Fruit fly (Drosophila melanogaster) whole organism, embryonic: ENCODE results near the gene enc.

ENCODE experiments used
- Asciz ChIP-seq: fragments of 200-800 bp; sonication (Bioruptor generic); optimal IDR thresholded peaks from 2 replicates; lab custom pipeline; 2017; ENCODE audit warnings: missing biosample characterization, mild to moderate bottlenecking, missing genetic modification characterization, missing genetic modification reagents
- B-H2 ChIP-seq: fragments of 200-800 bp; sonication (Bioruptor generic); optimal IDR thresholded peaks from 2 replicates; lab custom pipeline; 2018; ENCODE audit warnings: missing biosample characterization, mild to moderate bottlenecking, missing genetic modification characterization
- BEAF-32 ChIP-seq: fragments of 200-800 bp; sonication (Bioruptor generic); optimal IDR thresholded peaks from 3 replicates; lab custom pipeline; 2017; ENCODE audit warnings: missing biosample characterization, missing genetic modification characterization, mild to moderate bottlenecking, moderate library complexity, missing genetic modification reagents
- Bgb ChIP-seq: fragments of 200-800 bp; sonication (Bioruptor generic); IDR thresholded peaks from 2 replicates; pipeline ENCODE4 v1.3.6; 2022; ENCODE audit warnings: missing biosample characterization, missing genetic modification characterization; ENCODE audit not compliant: partially characterized antibody
- CG10274 ChIP-seq: fragments of 200-800 bp; sonication (Bioruptor generic); optimal IDR thresholded peaks from 3 replicates; lab custom pipeline; 2017; ENCODE audit warnings: missing biosample characterization, mild to moderate bottlenecking, missing genetic modification characterization
- CG10565 ChIP-seq: fragments of 200-800 bp; sonication (Bioruptor generic); optimal IDR thresholded peaks from 3 replicates; lab custom pipeline; 2016; ENCODE audit warnings: missing biosample characterization, mild to moderate bottlenecking, missing genetic modification characterization
- CG10959 ChIP-seq: fragments of 200-800 bp; sonication (Bioruptor generic); IDR thresholded peaks from 2 replicates; pipeline ENCODE4 v1.3.6; 2022; ENCODE audit warnings: missing biosample characterization, missing genetic modification characterization
- CG11085 ChIP-seq: fragments of 200-800 bp; sonication (Bioruptor generic); IDR thresholded peaks from 2 replicates; pipeline ENCODE4 v1.3.6; 2022; ENCODE audit warnings: missing biosample characterization, missing genetic modification characterization
- CG12391 ChIP-seq: fragments of 200-800 bp; sonication (Bioruptor generic); optimal IDR thresholded peaks from 3 replicates; lab custom pipeline; 2018; ENCODE audit warnings: missing biosample characterization, mild to moderate bottlenecking, missing genetic modification characterization, moderate library complexity
- CG12769 ChIP-seq: fragments of 200-800 bp; sonication (Bioruptor generic); optimal IDR thresholded peaks from 2 replicates; lab custom pipeline; 2019; ENCODE audit warnings: missing biosample characterization, mild to moderate bottlenecking, missing genetic modification characterization, moderate library complexity
- CG13424 ChIP-seq: fragments of 200-800 bp; sonication (Bioruptor generic); optimal IDR thresholded peaks from 2 replicates; lab custom pipeline; 2019; ENCODE audit warnings: missing biosample characterization, mild to moderate bottlenecking, missing genetic modification characterization, moderate library complexity
- CG14050 ChIP-seq: fragments of 200-800 bp; sonication (Bioruptor generic); IDR thresholded peaks from 3 replicates; pipeline ENCODE4 v1.3.6; 2022; ENCODE audit warnings: missing biosample characterization, missing genetic modification characterization
- CG15601 ChIP-seq: fragments of 200-800 bp; sonication (Bioruptor generic); optimal IDR thresholded peaks from 3 replicates; lab custom pipeline; 2019; ENCODE audit warnings: missing biosample characterization, mild to moderate bottlenecking, missing genetic modification characterization, moderate library complexity
- CG17186 ChIP-seq: fragments of 200-800 bp; sonication (Bioruptor generic); optimal IDR thresholded peaks from 3 replicates; lab custom pipeline; 2017; ENCODE audit warnings: missing biosample characterization, missing genetic modification reagents, missing genetic modification characterization
- CG18619 ChIP-seq: fragments of 200-800 bp; sonication (Bioruptor generic); optimal IDR thresholded peaks from 3 replicates; lab custom pipeline; 2017; ENCODE audit warnings: missing biosample characterization, mild to moderate bottlenecking, missing genetic modification characterization
- CG2712 ChIP-seq: fragments of 200-800 bp; optimal IDR thresholded peaks from 3 replicates; lab custom pipeline; 2019; ENCODE audit warnings: missing biosample characterization, mild to moderate bottlenecking, missing genetic modification characterization, moderate library complexity
- CG2889 ChIP-seq: fragments of 200-800 bp; sonication (Bioruptor generic); IDR thresholded peaks from 3 replicates; pipeline ENCODE4 v1.3.6; 2022; ENCODE audit warnings: missing biosample characterization, missing genetic modification characterization
- CG30020 ChIP-seq: fragments of 200-800 bp; optimal IDR thresholded peaks from 2 replicates; lab custom pipeline; 2019; ENCODE audit warnings: missing biosample characterization, mild to moderate bottlenecking, missing genetic modification characterization, moderate library complexity
- CG31388 ChIP-seq: fragments of 200-800 bp; sonication (Bioruptor generic); optimal IDR thresholded peaks from 2 replicates; lab custom pipeline; 2016; ENCODE audit warnings: missing biosample characterization, missing genetic modification characterization
- CG33213 ChIP-seq: fragments of 200-800 bp; sonication (Bioruptor generic); optimal IDR thresholded peaks from 3 replicates; lab custom pipeline; 2016; ENCODE audit warnings: missing biosample characterization, missing genetic modification characterization
- CG4404 ChIP-seq: fragments of 200-800 bp; sonication (Bioruptor generic); IDR thresholded peaks from 2 replicates; pipeline ENCODE4 v1.3.6; 2022; ENCODE audit warnings: missing biosample characterization, missing genetic modification characterization
- CG6654 ChIP-seq: fragments of 200-800 bp; sonication (Bioruptor generic); optimal IDR thresholded peaks from 2 replicates; lab custom pipeline; 2017; ENCODE audit warnings: missing biosample characterization, mild to moderate bottlenecking, missing genetic modification characterization
- CG7357 ChIP-seq: fragments of 200-800 bp; sonication (Bioruptor generic); IDR thresholded peaks from 3 replicates; pipeline ENCODE4 v1.3.6; 2022; ENCODE audit warnings: missing biosample characterization, missing genetic modification characterization
- CG8478 ChIP-seq: fragments of >200 bp; optimal IDR thresholded peaks from 2 replicates; lab custom pipeline; 2018
- CG8765 ChIP-seq: fragments of 200-800 bp; sonication (Bioruptor generic); IDR thresholded peaks from 2 replicates; pipeline ENCODE4 v1.3.6; 2022; ENCODE audit warnings: missing biosample characterization, missing genetic modification characterization
- Dbx ChIP-seq: fragments of 200-800 bp; sonication (Bioruptor generic); IDR thresholded peaks from 3 replicates; pipeline ENCODE4 v1.3.6; 2022; ENCODE audit warnings: missing biosample characterization, missing genetic modification characterization
- Dip3 ChIP-seq: fragments of 200-800 bp; sonication (Bioruptor generic); optimal IDR thresholded peaks from 3 replicates; lab custom pipeline; 2016; ENCODE audit warnings: missing biosample characterization, missing genetic modification characterization
- Doc2 ChIP-seq: fragments of 200-800 bp; sonication (Bioruptor generic); IDR thresholded peaks from 2 replicates; pipeline ENCODE4 v1.3.6; 2022; ENCODE audit warnings: missing biosample characterization, missing genetic modification characterization
- H15 ChIP-seq: fragments of 200-800 bp; sonication (Bioruptor generic); IDR thresholded peaks from 3 replicates; pipeline ENCODE4 v1.3.6; 2022; ENCODE audit warnings: missing biosample characterization, missing genetic modification characterization
- HLHmδ ChIP-seq: fragments of 200-800 bp; sonication (Bioruptor generic); optimal IDR thresholded peaks from 2 replicates; lab custom pipeline; 2018; ENCODE audit warnings: missing biosample characterization, mild to moderate bottlenecking, missing genetic modification characterization, moderate library complexity
- Hsf ChIP-seq: fragments of 200-800 bp; sonication (Bioruptor generic); optimal IDR thresholded peaks from 3 replicates; lab custom pipeline; 2016; ENCODE audit warnings: missing biosample characterization, missing genetic modification characterization
- Mrtf ChIP-seq: fragments of 200-800 bp; sonication (Bioruptor generic); IDR thresholded peaks from 3 replicates; pipeline ENCODE4 v1.3.6; 2022; ENCODE audit warnings: missing biosample characterization, missing genetic modification characterization
- Side ChIP-seq: fragments of 200-800 bp; sonication (Bioruptor generic); optimal IDR thresholded peaks from 2 replicates; lab custom pipeline; 2016; ENCODE audit warnings: missing biosample characterization, missing genetic modification characterization
- Stat92E ChIP-seq, 3 experiments: fragments of >200 bp in 2 of 3; fragments of 200-800 bp in 1 of 3; sonication (Bioruptor generic) in 1 of 3; optimal IDR thresholded peaks; 2 replicates each; lab custom pipeline; 2017 to 2019; ENCODE audit warnings: missing biosample characterization in 3 of 3, missing genetic modification characterization in 3 of 3, mild to moderate bottlenecking in 1 of 3, moderate library complexity in 1 of 3
- Usf ChIP-seq: fragments of 200-800 bp; sonication (Bioruptor generic); optimal IDR thresholded peaks from 2 replicates; lab custom pipeline; 2017; ENCODE audit warnings: missing genotype, missing biosample characterization, missing genetic modification characterization
- ash1 ChIP-seq: fragments of 200-800 bp; sonication (Bioruptor generic); optimal IDR thresholded peaks from 2 replicates; lab custom pipeline; 2018; ENCODE audit warnings: missing biosample characterization, mild to moderate bottlenecking, missing genetic modification characterization
- ato ChIP-seq: fragments of 200-800 bp; sonication (Bioruptor generic); IDR thresholded peaks from 2 replicates; pipeline ENCODE4 v1.3.6; 2022; ENCODE audit warnings: missing biosample characterization, missing genetic modification characterization; ENCODE audit not compliant: partially characterized antibody
- cas ChIP-seq: fragments of 200-800 bp; sonication (Bioruptor generic); IDR thresholded peaks from 2 replicates; pipeline ENCODE4 v1.3.6; 2022; ENCODE audit warnings: missing biosample characterization, missing genetic modification characterization
- corto ChIP-seq: fragments of 200-800 bp; sonication (Bioruptor generic); optimal IDR thresholded peaks from 2 replicates; lab custom pipeline; 2016; ENCODE audit warnings: missing biosample characterization, mild to moderate bottlenecking, missing genetic modification characterization, moderate library complexity
- emc ChIP-seq: fragments of 200-800 bp; sonication (Bioruptor generic); optimal IDR thresholded peaks from 2 replicates; lab custom pipeline; 2016; ENCODE audit warnings: missing biosample characterization, missing genetic modification characterization
- en ChIP-seq: fragments of 200-800 bp; sonication (Bioruptor generic); optimal IDR thresholded peaks from 2 replicates; lab custom pipeline; 2016; ENCODE audit warnings: missing biosample characterization, missing genetic modification characterization
- fru ChIP-seq: fragments of >200 bp; optimal IDR thresholded peaks from 2 replicates; lab custom pipeline; 2017
- ham ChIP-seq: fragments of 200-800 bp; sonication (Bioruptor generic); IDR thresholded peaks from 2 replicates; pipeline ENCODE4 v1.3.6; 2022; ENCODE audit warnings: missing biosample characterization, missing genetic modification characterization
- jing ChIP-seq: fragments of 200-800 bp; sonication (Bioruptor generic); optimal IDR thresholded peaks from 2 replicates; lab custom pipeline; 2018; ENCODE audit warnings: missing biosample characterization, mild to moderate bottlenecking, missing genetic modification characterization
- nerfin-1 ChIP-seq: fragments of 200-800 bp; sonication (Bioruptor generic); optimal IDR thresholded peaks from 3 replicates; lab custom pipeline; 2019; ENCODE audit warnings: missing biosample characterization, mild to moderate bottlenecking, missing genetic modification characterization, moderate library complexity
- nom ChIP-seq: fragments of 200-800 bp; sonication (Bioruptor generic); optimal IDR thresholded peaks from 2 replicates; lab custom pipeline; 2017; ENCODE audit warnings: missing biosample characterization, missing genetic modification characterization, mild to moderate bottlenecking, moderate library complexity, missing genetic modification reagents
- otp ChIP-seq: fragments of 200-800 bp; sonication (Bioruptor generic); IDR thresholded peaks from 3 replicates; pipeline ENCODE4, ENCODE4 v1.3.6; 2022; ENCODE audit warnings: missing biosample characterization, missing genetic modification characterization
- pfk ChIP-seq: fragments of 200-800 bp; sonication (Bioruptor generic); optimal IDR thresholded peaks from 2 replicates; lab custom pipeline; 2018; ENCODE audit warnings: missing biosample characterization, mild to moderate bottlenecking, missing genetic modification characterization, moderate library complexity
- ranshi ChIP-seq: fragments of 200-800 bp; sonication (Bioruptor generic); IDR thresholded peaks from 2 replicates; pipeline ENCODE4 v1.3.6; 2022; ENCODE audit warnings: missing biosample characterization, missing genetic modification characterization
- rib ChIP-seq: fragments of 200-800 bp; sonication (Bioruptor generic); IDR thresholded peaks from 2 replicates; pipeline ENCODE4 v1.3.6; 2022; ENCODE audit warnings: missing biosample characterization, missing genetic modification characterization
- sens ChIP-seq: fragments of 200-800 bp; sonication (Bioruptor generic); peaks from one replicate; lab custom pipeline; 2016; ENCODE audit warnings: missing biosample characterization, missing genetic modification characterization
- ssp ChIP-seq: fragments of 200-800 bp; sonication (Bioruptor generic); IDR thresholded peaks from 2 replicates; pipeline ENCODE4 v1.3.6; 2022; ENCODE audit warnings: missing biosample characterization, missing genetic modification characterization

enc gene

dm6 chr3L:3770823-3771222 lies 47.7 kb upstream of the enc start (continued):
- TF ChIP-seq Hsf (GFP tag; lab: Kevin White, UChicago), result peak; percentile 51
- TF ChIP-seq jing, result no peak
- TF ChIP-seq en (GFP tag; lab: Kevin White, UChicago), result no peak
- 0 out of 3 replicates have a peak, but pooled peaks have one; percentile 12 for TF ChIP-seq Mrtf (GFP tag; lab: Robert Waterston, UW)
- no peak for TF ChIP-seq CG30020 (tag; lab: Kevin White, UChicago)
- peak; percentile 30 for TF ChIP-seq CG10274 (GFP tag; lab: Kevin White, UChicago)
- no peak for TF ChIP-seq nerfin-1 (tag; lab: Kevin White, UChicago)
- no peak for TF ChIP-seq BEAF-32
- peak; percentile 57; the same call in 2 of the 3 replicates for TF ChIP-seq Dbx (GFP tag; lab: Robert Waterston, UW)
- no peak for TF ChIP-seq Bgb
- TF ChIP-seq CG7357 (GFP tag; lab: Robert Waterston, UW), result no peak
- no peak for TF ChIP-seq CG8765 (GFP tag; lab: Robert Waterston, UW)
- TF ChIP-seq Asciz, result no peak
- no peak for TF ChIP-seq ssp (GFP tag; lab: Robert Waterston, UW)
- TF ChIP-seq CG33213 (GFP tag; lab: Kevin White, UChicago), result peak; percentile 18
- TF ChIP-seq nom, result no peak
- 0 out of 3 replicates have a peak, but pooled peaks have one; percentile 31 for TF ChIP-seq H15 (GFP tag; lab: Robert Waterston, UW)
- TF ChIP-seq fru (lab: Kevin White, UChicago), result no peak
- peak; percentile 49 for TF ChIP-seq CG18619 (GFP tag; lab: Kevin White, UChicago)
- no peak for TF ChIP-seq CG31388 (GFP tag; lab: Kevin White, UChicago)
- TF ChIP-seq cas (GFP tag; lab: Robert Waterston, UW), result no peak
- TF ChIP-seq Dip3 (GFP tag; lab: Kevin White, UChicago), result peak; percentile 8
- no peak for TF ChIP-seq B-H2 (GFP tag; lab: Kevin White, UChicago)
- TF ChIP-seq corto (GFP tag; lab: Kevin White, UChicago), result no peak
- no peak for TF ChIP-seq CG6654 (GFP tag; lab: Kevin White, UChicago)
- TF ChIP-seq CG15601 (tag; lab: Kevin White, UChicago), result no peak
- no peak for TF ChIP-seq emc (GFP tag; lab: Kevin White, UChicago)
- TF ChIP-seq Stat92E (GFP tag; optimal IDR thresholded peaks at IDR 0.05; lab: Kevin White, UChicago), result no peak
- peak; percentile 10 for TF ChIP-seq CG12769 (tag; lab: Kevin White, UChicago)
- no peak for TF ChIP-seq Usf
- no peak for TF ChIP-seq CG10565 (GFP tag; lab: Kevin White, UChicago)
- peak; percentile 52 for TF ChIP-seq CG13424 (tag; lab: Kevin White, UChicago)
- TF ChIP-seq CG8478, result no peak
- peak; percentile 5 for TF ChIP-seq CG2712 (tag; lab: Kevin White, UChicago)
- TF ChIP-seq CG12391 (tag; lab: Kevin White, UChicago), result peak; percentile 37
- no peak for TF ChIP-seq CG10959
- peak; percentile 50 for TF ChIP-seq ranshi (GFP tag; lab: Robert Waterston, UW)
- TF ChIP-seq CG14050 (GFP tag; lab: Robert Waterston, UW), result peak; percentile 21; the same call in 1 of the 3 replicates
- TF ChIP-seq sens (GFP tag; lab: Kevin White, UChicago), result no peak
- TF ChIP-seq CG2889 (GFP tag; lab: Robert Waterston, UW), result 0 out of 3 replicates have a peak, but pooled peaks have one; percentile 35
- no peak for TF ChIP-seq CG4404 (GFP tag; lab: Robert Waterston, UW)
- no peak for TF ChIP-seq Side (GFP tag; lab: Kevin White, UChicago)
- TF ChIP-seq Doc2 (GFP tag; lab: Robert Waterston, UW), result no peak
- no peak for TF ChIP-seq CG17186
- TF ChIP-seq HLHmδ (GFP tag; lab: Kevin White, UChicago), result no peak
- no peak for TF ChIP-seq ash1
- TF ChIP-seq pfk (GFP tag; lab: Kevin White, UChicago), result no peak
- no peak for TF ChIP-seq ham (GFP tag; lab: Robert Waterston, UW)
- TF ChIP-seq ato (GFP tag; lab: Robert Waterston, UW), result no peak
- TF ChIP-seq CG11085, result no peak
- peak; percentile 45; the same call in 1 of the 2 replicates for TF ChIP-seq rib
- TF ChIP-seq otp (GFP tag; lab: Robert Waterston, UW), result no peak
